Fruit fly (Drosophila melanogaster): Measurements from ENCODE around the gene CG13605.

DNA sequence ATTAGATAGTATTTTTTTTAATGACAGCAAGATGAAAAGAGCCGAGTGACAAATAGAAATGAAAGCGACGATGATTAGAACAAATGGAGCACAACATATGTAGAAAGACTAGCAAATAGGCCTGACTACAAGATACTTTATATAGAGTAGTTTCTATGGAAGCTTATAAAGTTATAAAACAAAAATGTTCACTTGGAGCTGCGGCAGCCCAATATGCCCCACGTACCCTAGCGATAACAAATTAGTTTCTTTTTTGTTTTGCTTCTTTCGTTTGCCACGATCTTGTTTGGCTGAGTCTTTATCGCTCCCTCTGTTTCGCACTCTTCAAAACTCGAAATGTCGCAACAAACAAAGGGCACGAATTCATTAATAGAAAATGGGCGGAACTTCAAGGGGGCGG, 11.5 kb downstream of the CG13605 start:
- TF ChIP-seq CG8478 (optimal IDR thresholded peaks at IDR 0.05) (no peak), CTCF (optimal IDR thresholded peaks at IDR 0.05) (no peak)

Measured in S2 (cell line).